Fruit fly (Drosophila melanogaster): ENCODE results near the gene ninaB.

DNA sequence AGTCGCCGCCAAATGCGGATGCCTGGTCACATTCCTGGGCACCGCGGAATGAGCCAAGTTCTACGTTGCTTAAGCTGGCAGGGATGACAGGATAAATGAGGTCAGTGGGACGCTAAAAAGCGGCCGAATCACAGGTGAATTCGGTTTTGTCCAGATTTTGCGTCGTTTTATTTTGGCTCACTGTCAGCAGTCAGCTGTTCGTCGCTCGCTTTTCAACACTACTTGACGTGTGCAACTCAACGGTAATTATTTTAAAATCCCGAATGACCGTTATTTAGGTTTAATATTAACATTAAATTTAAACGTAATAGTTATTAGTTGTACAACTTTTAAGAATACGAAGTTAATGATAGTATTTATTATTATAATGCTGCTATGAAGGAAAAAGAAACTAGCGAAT lies 1.0 kb upstream of the ninaB start:
- TF ChIP-seq CG8478 (optimal IDR thresholded peaks at IDR 0.05) (no peak), CTCF (optimal IDR thresholded peaks at IDR 0.05) (peak in 1 of 2 experiments; percentile 10)

Measured in S2 (cell line).